Worm (Caenorhabditis elegans): Measurements from ENCODE around the gene srg-59.

ce11 chrV:2684227-2684626 lies 40.9 kb downstream of the srg-59 start:
- TF ChIP-seq sox-4 (tag; optimal IDR thresholded peaks at IDR 0.05) (no peak), skn-1 (tag; optimal IDR thresholded peaks at IDR 0.05) (no peak), fkh-10 (GFP tag; optimal IDR thresholded peaks at IDR 0.05) (no peak), ceh-82 (tag; optimal IDR thresholded peaks at IDR 0.05) (no peak), dpl-1 (GFP tag; optimal IDR thresholded peaks at IDR 0.05) (no peak), ztf-11 (tag; optimal IDR thresholded peaks at IDR 0.05) (no peak), nhr-12 (tag; optimal IDR thresholded peaks at IDR 0.05) (no peak), lin-15B (tag; optimal IDR thresholded peaks at IDR 0.05) (no peak), snpc-4 (tag; optimal IDR thresholded peaks at IDR 0.05) (no peak)

All from whole organism, L1 larva.